Worm (Caenorhabditis elegans) whole organism, mixed stage, embryonic: ENCODE measurements around the gene hmt-1.

Source experiments
- M03D4.4 ChIP-seq: sonication (generic microtip); optimal IDR thresholded peaks from 2 replicates; lab custom pipeline; 2017; ENCODE audit warnings: mild to moderate bottlenecking, missing genetic modification characterization, missing compliant biosample characterization
- bed-3 ChIP-seq: fragments of 200-800 bp; sonication (Bioruptor generic); optimal IDR thresholded peaks from 3 replicates; lab custom pipeline; 2018; ENCODE audit warnings: mild to moderate bottlenecking, missing genetic modification characterization, moderate library complexity, missing compliant biosample characterization
- ceh-39 ChIP-seq: fragments of 150-350 bp; optimal IDR thresholded peaks from 2 replicates; lab custom pipeline; 2014; ENCODE audit warnings: missing biosample characterization, missing genetic modification characterization
- ceh-43 ChIP-seq: fragments of 200-800 bp; sonication (Bioruptor generic); optimal IDR thresholded peaks from 2 replicates; lab custom pipeline; 2018; ENCODE audit warnings: mild to moderate bottlenecking, missing genetic modification characterization, moderate library complexity, missing compliant biosample characterization
- ceh-83 ChIP-seq: fragments of 200-800 bp; sonication (Bioruptor generic); optimal IDR thresholded peaks from 2 replicates; lab custom pipeline; 2018; ENCODE audit warnings: mild to moderate bottlenecking, missing genetic modification characterization, missing compliant biosample characterization
- ces-1 ChIP-seq: fragments of 150-350 bp; optimal IDR thresholded peaks from 2 replicates; lab custom pipeline; 2014; ENCODE audit warnings: missing biosample characterization, missing genetic modification reagents, missing genetic modification characterization
- cnd-1 ChIP-seq: fragments of 200-800 bp; sonication (Bioruptor generic); optimal IDR thresholded peaks from 2 replicates; lab custom pipeline; 2018; ENCODE audit warnings: mild to moderate bottlenecking, missing genetic modification characterization, missing compliant biosample characterization
- drap-1 ChIP-seq: fragments of 200-800 bp; sonication (Bioruptor generic); optimal IDR thresholded peaks from 3 replicates; lab custom pipeline; 2018; ENCODE audit warnings: mild to moderate bottlenecking, missing genetic modification characterization, missing compliant biosample characterization
- elt-1 ChIP-seq: sonication (generic microtip); optimal IDR thresholded peaks from 2 replicates; lab custom pipeline; 2017; ENCODE audit warnings: missing genetic modification characterization, mild to moderate bottlenecking, missing compliant biosample characterization, antibody characterized with exemption, moderate library complexity, borderline replicate concordance; ENCODE audit not compliant: insufficient read depth
- elt-3 ChIP-seq: fragments of 150-350 bp; optimal IDR thresholded peaks from 2 replicates; lab custom pipeline; 2014; ENCODE audit warnings: missing biosample characterization, missing genetic modification characterization
- flh-1 ChIP-seq: fragments of 200-800 bp; sonication (Bioruptor generic); optimal IDR thresholded peaks from 2 replicates; lab custom pipeline; 2018; ENCODE audit warnings: mild to moderate bottlenecking, missing genetic modification characterization, moderate library complexity, missing compliant biosample characterization
- ham-2 ChIP-seq: fragments of 200-800 bp; sonication (Bioruptor generic); optimal IDR thresholded peaks from 2 replicates; lab custom pipeline; 2018; ENCODE audit warnings: mild to moderate bottlenecking, missing genetic modification characterization, missing compliant biosample characterization
- hlh-1 ChIP-seq: fragments of 150-350 bp; optimal IDR thresholded peaks from 2 replicates; lab custom pipeline; 2014; ENCODE audit warnings: missing biosample characterization, missing genetic modification reagents, missing genetic modification characterization
- lin-13 ChIP-seq: fragments of 150-350 bp; optimal IDR thresholded peaks from 2 replicates; lab custom pipeline; 2014; ENCODE audit warnings: missing biosample characterization, missing genetic modification characterization
- lin-32 ChIP-seq: fragments of 200-800 bp; sonication (Bioruptor generic); optimal IDR thresholded peaks from 2 replicates; lab custom pipeline; 2018; ENCODE audit warnings: mild to moderate bottlenecking, missing genetic modification characterization, missing compliant biosample characterization
- lsy-2 ChIP-seq: fragments of 150-350 bp; optimal IDR thresholded peaks from 2 replicates; lab custom pipeline; 2014; ENCODE audit warnings: missing biosample characterization, missing genetic modification characterization
- mab-5 ChIP-seq: fragments of 150-350 bp; optimal IDR thresholded peaks from 2 replicates; lab custom pipeline; 2014; ENCODE audit warnings: missing biosample characterization, missing genetic modification characterization
- mls-2 ChIP-seq: sonication (generic microtip); optimal IDR thresholded peaks from 2 replicates; lab custom pipeline; 2016; ENCODE audit warnings: mild to moderate bottlenecking, missing genetic modification characterization, moderate library complexity, missing compliant biosample characterization
- nhr-12 ChIP-seq: fragments of 150-350 bp; optimal IDR thresholded peaks from 2 replicates; lab custom pipeline; 2014; ENCODE audit warnings: missing biosample characterization, missing genetic modification characterization
- nhr-2 ChIP-seq: fragments of 150-350 bp; optimal IDR thresholded peaks from 2 replicates; lab custom pipeline; 2014; ENCODE audit warnings: missing biosample characterization, missing genetic modification characterization
- nhr-237 ChIP-seq: fragments of 150-350 bp; optimal IDR thresholded peaks from 2 replicates; lab custom pipeline; 2014; ENCODE audit warnings: missing biosample characterization, missing genetic modification characterization
- nhr-28 ChIP-seq: fragments of 150-350 bp; optimal IDR thresholded peaks from 2 replicates; lab custom pipeline; 2014; ENCODE audit warnings: missing biosample characterization, missing genetic modification characterization
- nhr-76 ChIP-seq: sonication (generic microtip); optimal IDR thresholded peaks from 2 replicates; lab custom pipeline; 2017; ENCODE audit warnings: missing biosample characterization, missing genetic modification characterization
- pha-4 ChIP-seq: fragments of 150-350 bp; optimal IDR thresholded peaks from 2 replicates; lab custom pipeline; 2018; ENCODE audit warnings: missing biosample characterization, missing genetic modification reagents, missing genetic modification characterization
- snpc-4 ChIP-seq: fragments of 150-350 bp; optimal IDR thresholded peaks from 2 replicates; lab custom pipeline; 2014; ENCODE audit warnings: missing biosample characterization, missing genetic modification characterization
- sptf-1 ChIP-seq: sonication (generic microtip); optimal IDR thresholded peaks from 2 replicates; lab custom pipeline; 2017; ENCODE audit warnings: mild to moderate bottlenecking, missing genetic modification characterization, moderate library complexity, missing compliant biosample characterization
- tbx-8 ChIP-seq: fragments of 200-800 bp; sonication (Bioruptor generic); optimal IDR thresholded peaks from 2 replicates; lab custom pipeline; 2018; ENCODE audit warnings: mild to moderate bottlenecking, missing genetic modification characterization, moderate library complexity, missing compliant biosample characterization
- unc-120 ChIP-seq: sonication (generic microtip); optimal IDR thresholded peaks from 2 replicates; lab custom pipeline; 2017; ENCODE audit warnings: missing genetic modification characterization, missing compliant biosample characterization; ENCODE audit not compliant: poor library complexity, severe bottlenecking
- unc-39 ChIP-seq: fragments of 150-350 bp; optimal IDR thresholded peaks from 2 replicates; lab custom pipeline; 2014; ENCODE audit warnings: missing biosample characterization, missing genetic modification characterization
- unc-62 ChIP-seq: fragments of 150-350 bp; optimal IDR thresholded peaks from 2 replicates; lab custom pipeline; 2014; ENCODE audit warnings: missing biosample characterization, missing genetic modification reagents, missing genetic modification characterization
- ztf-11 ChIP-seq: fragments of 150-350 bp; optimal IDR thresholded peaks from 2 replicates; lab custom pipeline; 2014; ENCODE audit warnings: missing biosample characterization, missing genetic modification characterization

hmt-1 gene

DNA sequence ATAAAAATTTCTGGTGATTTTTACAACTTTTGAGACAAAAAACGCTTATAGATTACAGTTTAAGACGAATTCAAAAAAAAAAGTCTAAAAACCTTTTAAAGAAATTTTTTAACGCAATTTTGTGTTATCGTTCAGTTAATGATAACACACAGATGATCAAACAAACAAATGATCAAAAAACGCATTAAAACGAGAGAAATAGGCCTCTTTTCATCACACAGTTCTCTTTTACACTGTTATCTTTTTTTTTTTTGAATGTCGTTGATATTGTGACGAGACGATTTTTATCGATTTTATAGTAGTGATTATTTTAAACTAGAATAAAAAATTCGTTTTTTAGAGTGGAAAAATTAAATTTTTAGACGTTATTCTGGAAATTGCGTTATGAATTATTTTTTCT lies 40.0 kb downstream of the hmt-1 start:
- TF ChIP-seq unc-39: no peak
- no peak for TF ChIP-seq nhr-2
- TF ChIP-seq mls-2 (tag; lab: Kevin White, UChicago): no peak
- TF ChIP-seq unc-120 (tag; lab: Kevin White, UChicago): no peak
- TF ChIP-seq M03D4.4: no peak
- no peak for TF ChIP-seq nhr-12
- no peak for TF ChIP-seq elt-3 (tag; lab: Kevin White, UChicago)
- no peak for TF ChIP-seq elt-1 (tag; lab: Kevin White, UChicago)
- TF ChIP-seq ceh-83 (GFP tag; lab: Kevin White, UChicago): no peak

DNA sequence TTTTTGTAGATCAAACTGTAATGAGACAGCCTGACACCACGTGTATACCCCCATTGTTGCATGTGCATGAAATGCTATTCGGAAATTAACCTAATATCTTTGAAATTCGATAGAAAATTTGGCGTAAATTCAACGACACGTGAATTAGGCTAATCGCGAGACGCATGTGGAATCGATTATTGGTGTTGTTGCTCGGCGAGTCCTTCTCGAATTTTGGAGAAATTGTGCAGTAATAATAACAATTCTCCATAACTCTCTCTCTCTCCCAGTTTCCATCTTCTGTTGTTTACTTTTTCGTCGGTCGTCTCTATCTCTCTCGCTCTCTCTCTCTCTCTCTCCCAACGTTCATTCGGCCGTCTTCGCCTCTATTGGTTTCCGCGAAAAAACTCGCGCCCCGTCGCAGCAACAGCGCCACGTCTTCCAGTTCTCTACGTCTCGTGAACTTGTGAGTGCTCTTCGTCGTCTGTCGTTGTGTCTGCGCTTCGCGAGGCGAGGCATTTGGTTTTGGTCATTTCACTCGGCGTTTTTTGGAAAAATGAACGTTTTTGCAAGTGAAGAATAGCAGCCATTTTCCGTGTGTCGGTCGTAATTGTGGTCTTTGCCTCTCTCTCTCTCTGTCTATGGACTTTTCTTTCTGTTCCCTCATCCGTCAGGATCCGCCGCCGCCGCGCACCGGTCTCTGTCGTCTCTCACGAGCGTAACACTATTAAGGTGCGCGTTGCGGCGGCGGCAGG lies 45.1 kb downstream of the hmt-1 start:
- peak; percentile 27 for TF ChIP-seq lin-32
- no peak for TF ChIP-seq ceh-43 (GFP tag; lab: Kevin White, UChicago)
- TF ChIP-seq ces-1 (GFP tag; lab: Kevin White, UChicago): peak; percentile 11
- TF ChIP-seq mls-2 (tag; lab: Kevin White, UChicago): no peak
- TF ChIP-seq pha-4 (tag; lab: Kevin White, UChicago): peak; percentile 80
- no peak for TF ChIP-seq ceh-39 (tag; lab: Kevin White, UChicago)
- TF ChIP-seq snpc-4: no peak
- TF ChIP-seq bed-3 (GFP tag; lab: Kevin White, UChicago): no peak
- TF ChIP-seq sptf-1 (tag; lab: Kevin White, UChicago): no peak
- TF ChIP-seq, all 35 proteins: peak for 3

DNA sequence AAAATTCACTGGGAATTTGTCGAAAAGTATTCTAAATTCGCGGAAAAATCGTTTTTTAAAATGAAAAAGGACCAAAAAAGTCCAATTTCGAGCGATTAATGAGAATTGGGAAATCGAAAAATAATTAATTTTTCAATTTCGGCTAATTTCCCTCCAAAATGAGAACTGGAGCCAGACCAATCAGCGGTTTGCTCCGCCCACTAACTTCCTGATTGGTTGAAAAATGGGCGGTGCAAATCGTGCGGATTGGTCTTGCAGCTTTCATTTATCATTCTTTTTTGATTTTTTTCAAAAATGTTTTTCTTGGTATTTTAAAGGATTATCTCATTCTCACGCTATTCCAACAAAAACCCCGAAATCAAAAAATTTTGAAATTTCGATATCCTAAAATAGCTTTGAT lies 45.7 kb downstream of the hmt-1 start:
- TF ChIP-seq ceh-83 (GFP tag; lab: Kevin White, UChicago) (no peak), drap-1 (GFP tag; lab: Kevin White, UChicago) (no peak), M03D4.4 (no peak), ces-1 (GFP tag; lab: Kevin White, UChicago) (no peak), mls-2 (tag; lab: Kevin White, UChicago) (no peak), snpc-4 (no peak), nhr-76 (tag; lab: Kevin White, UChicago) (no peak), nhr-237 (tag; lab: Kevin White, UChicago) (no peak), tbx-8 (GFP tag; lab: Kevin White, UChicago) (no peak), lin-13 (tag; lab: Kevin White, UChicago) (no peak), unc-62 (no peak), pha-4 (tag; lab: Kevin White, UChicago) (no peak), bed-3 (GFP tag; lab: Kevin White, UChicago) (no peak), mab-5 (no peak), ceh-43 (GFP tag; lab: Kevin White, UChicago) (no peak), elt-1 (tag; lab: Kevin White, UChicago) (no peak)

DNA sequence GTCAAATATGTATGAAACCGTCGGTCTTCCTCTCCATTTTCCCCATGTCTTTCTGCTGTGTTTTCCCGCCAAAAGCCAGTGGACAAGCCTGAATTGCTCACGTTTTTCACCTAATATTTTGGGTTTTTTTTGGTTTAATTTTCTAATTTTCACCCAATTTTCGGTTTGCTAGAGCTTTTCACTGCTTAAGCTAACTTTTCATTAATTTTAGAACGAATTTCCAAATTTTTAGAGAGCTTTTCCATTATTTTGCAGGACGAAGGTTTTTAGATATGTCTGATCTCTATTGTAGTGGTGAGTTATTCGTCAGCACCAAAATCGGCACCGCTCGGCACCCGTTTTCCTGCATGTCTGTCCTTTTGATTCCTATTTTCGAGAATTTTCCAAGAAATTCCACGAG lies 46.2 kb downstream of the hmt-1 start:
- TF ChIP-seq nhr-76 (tag; lab: Kevin White, UChicago) (no peak), lin-13 (tag; lab: Kevin White, UChicago) (no peak), cnd-1 (tag; lab: Kevin White, UChicago) (no peak), unc-120 (tag; lab: Kevin White, UChicago) (no peak), nhr-28 (no peak), ceh-39 (tag; lab: Kevin White, UChicago) (no peak), mls-2 (tag; lab: Kevin White, UChicago) (no peak), lin-32 (no peak), nhr-237 (tag; lab: Kevin White, UChicago) (no peak), hlh-1 (tag; lab: Kevin White, UChicago) (no peak)

DNA sequence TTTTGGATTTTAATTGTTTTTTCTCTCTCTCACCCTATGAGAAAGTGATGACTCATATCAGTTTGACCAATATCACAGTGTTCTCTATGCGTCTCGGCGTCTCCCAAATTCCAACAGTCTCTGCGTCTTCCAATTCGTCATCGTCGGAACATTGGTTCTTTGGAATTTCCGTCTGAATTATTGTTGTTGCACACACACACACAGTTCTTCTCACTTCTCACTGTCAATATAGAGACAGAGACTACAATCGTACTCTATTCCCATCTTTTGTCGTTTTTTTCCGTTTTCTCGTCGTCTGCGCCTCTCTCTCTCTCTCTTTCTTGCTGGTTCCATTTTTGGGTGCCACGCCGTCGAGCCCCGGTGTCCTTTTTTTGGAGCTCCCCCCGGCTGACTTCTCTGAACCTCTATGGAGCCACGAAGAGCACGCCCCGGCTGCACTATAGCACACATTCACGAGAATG lies 49.1 kb downstream of the hmt-1 start:
- no peak for TF ChIP-seq unc-39
- no peak for TF ChIP-seq sptf-1 (tag; lab: Kevin White, UChicago)
- no peak for TF ChIP-seq tbx-8 (GFP tag; lab: Kevin White, UChicago)
- TF ChIP-seq ztf-11 (tag; lab: Kevin White, UChicago): no peak

DNA sequence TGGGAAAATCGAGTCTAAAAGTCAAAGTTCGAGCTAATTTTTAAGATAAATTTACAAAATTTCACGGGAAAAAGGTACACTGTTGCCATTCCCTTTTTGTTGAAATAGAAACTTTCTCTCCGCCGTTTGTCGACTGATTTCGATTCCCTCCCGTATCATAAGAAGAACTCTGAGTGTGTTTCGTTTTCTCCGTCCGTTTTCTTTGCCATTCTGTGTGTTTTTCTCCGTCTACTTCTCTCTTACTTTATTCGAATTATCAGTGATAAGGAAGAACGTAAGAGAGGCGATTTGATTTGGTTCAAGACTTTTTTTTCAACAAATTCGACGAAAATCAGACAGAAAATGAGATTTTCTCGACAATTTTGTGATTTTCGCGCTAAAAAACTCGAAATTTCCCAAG lies 53.2 kb downstream of the hmt-1 start:
- no peak for TF ChIP-seq lsy-2 (tag; lab: Kevin White, UChicago)
- TF ChIP-seq flh-1 (GFP tag; lab: Kevin White, UChicago): no peak
- no peak for TF ChIP-seq ham-2 (GFP tag; lab: Kevin White, UChicago)
- TF ChIP-seq elt-1 (tag; lab: Kevin White, UChicago): no peak
- no peak for TF ChIP-seq bed-3 (GFP tag; lab: Kevin White, UChicago)
- TF ChIP-seq lin-13 (tag; lab: Kevin White, UChicago): no peak
- TF ChIP-seq ceh-39 (tag; lab: Kevin White, UChicago): no peak
- TF ChIP-seq ztf-11 (tag; lab: Kevin White, UChicago): no peak
- no peak for TF ChIP-seq ceh-83 (GFP tag; lab: Kevin White, UChicago)
- no peak for TF ChIP-seq elt-3 (tag; lab: Kevin White, UChicago)
- no peak for TF ChIP-seq cnd-1 (tag; lab: Kevin White, UChicago)
